Fruit fly (Drosophila melanogaster) Kc167 (cell line): ENCODE results near the gene Nup358.

Experiments used
- Myc ChIP-seq: fragments of >200 bp; optimal IDR thresholded peaks from 2 replicates; lab custom pipeline; 2017; ENCODE audit warnings: missing external identifiers
- h ChIP-seq: fragments of >200 bp; optimal IDR thresholded peaks from 3 replicates; lab custom pipeline; 2018; ENCODE audit warnings: missing external identifiers
- insv ChIP-seq: fragments of >200 bp; optimal IDR thresholded peaks from 3 replicates; lab custom pipeline; 2018; ENCODE audit warnings: missing external identifiers

- TF ChIP-seq Myc (lab: Kevin White, UChicago) (no peak), insv (lab: Kevin White, UChicago) (no peak), h (lab: Kevin White, UChicago) (no peak)
Measured at dm6 chr3R:25285173-25285572, 36.0 kb downstream of the Nup358 start, which contains the start of gene CG31104.
